Fruit fly (Drosophila melanogaster) whole organism, wandering third instar larva: ENCODE results near the gene Rab26.

Source experiments
- Abd-B ChIP-seq: fragments of >200 bp; optimal IDR thresholded peaks from 2 replicates; lab custom pipeline; 2017; ENCODE audit warnings: missing biosample characterization, missing genetic modification characterization
- CG9705 ChIP-seq: fragments of 200-800 bp; sonication (Bioruptor generic); optimal IDR thresholded peaks from 2 replicates; lab custom pipeline; 2018; ENCODE audit warnings: missing biosample characterization, mild to moderate bottlenecking, missing genetic modification characterization
- Dfd ChIP-seq: fragments of >200 bp; optimal IDR thresholded peaks from 2 replicates; lab custom pipeline; 2017; ENCODE audit warnings: missing biosample characterization, missing genetic modification characterization
- br ChIP-seq: fragments of 200-800 bp; sonication (Bioruptor generic); optimal IDR thresholded peaks from 2 replicates; lab custom pipeline; 2016; ENCODE audit warnings: missing biosample characterization, missing genetic modification characterization
- brk ChIP-seq: fragments of 200-800 bp; sonication (Bioruptor generic); optimal IDR thresholded peaks from 2 replicates; lab custom pipeline; 2016; ENCODE audit warnings: missing biosample characterization, mild to moderate bottlenecking, missing genetic modification characterization
- fru ChIP-seq: fragments of 200-800 bp; sonication (Bioruptor generic); optimal IDR thresholded peaks from 3 replicates; lab custom pipeline; 2016; ENCODE audit warnings: missing biosample characterization, mild to moderate bottlenecking, missing genetic modification characterization
- pan ChIP-seq: fragments of >200 bp; optimal IDR thresholded peaks from 2 replicates; lab custom pipeline; 2017
- psq ChIP-seq: fragments of 200-800 bp; sonication (Bioruptor generic); optimal IDR thresholded peaks from 3 replicates; lab custom pipeline; 2017; ENCODE audit warnings: missing biosample characterization, mild to moderate bottlenecking, missing genetic modification characterization, moderate library complexity
- usp ChIP-seq: fragments of >200 bp; optimal IDR thresholded peaks from 2 replicates; lab custom pipeline; 2017; ENCODE audit warnings: missing biosample characterization, missing genetic modification characterization

DNA sequence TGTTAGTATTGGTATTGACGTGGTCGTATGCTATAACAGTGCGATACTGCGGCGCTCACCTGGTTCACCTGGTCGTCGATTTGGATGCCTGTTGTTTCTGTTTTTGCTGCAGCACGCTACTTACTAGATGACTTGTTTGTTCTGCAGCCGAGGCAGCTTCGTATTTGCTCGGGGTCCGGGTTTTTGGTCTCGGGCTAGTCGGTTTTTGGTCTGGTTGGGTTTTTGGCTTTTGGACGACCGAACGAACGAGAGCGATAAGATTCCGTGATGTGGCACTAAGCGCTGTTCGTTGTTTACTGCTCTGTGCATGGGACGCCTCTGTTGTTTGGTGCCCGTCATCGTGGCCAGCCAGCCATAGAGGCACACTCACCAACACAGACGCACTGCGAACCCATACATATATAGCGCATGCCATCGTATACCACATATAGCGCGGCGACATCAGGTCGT is 30.4 kb downstream of the Rab26 start, which contains the start of gene ebd2:
- no peak for TF ChIP-seq Dfd
- no peak for TF ChIP-seq brk (GFP tag; lab: Kevin White, UChicago)
- peak; percentile 49 for TF ChIP-seq fru (GFP tag; lab: Kevin White, UChicago)
- TF ChIP-seq br (GFP tag; lab: Kevin White, UChicago), result peak; percentile 6
- peak; percentile 32 for TF ChIP-seq psq (GFP tag; lab: Kevin White, UChicago)
- TF ChIP-seq pan (lab: Kevin White, UChicago), result no peak
- no peak for TF ChIP-seq usp (GFP tag; lab: Kevin White, UChicago)
- TF ChIP-seq Abd-B (GFP tag; lab: Kevin White, UChicago), result no peak
- no peak for TF ChIP-seq CG9705 (GFP tag; lab: Kevin White, UChicago)
